Fruit fly (Drosophila melanogaster) whole organism, embryonic: Measurements from ENCODE around the gene Torsin.

Source experiments
- Ada2b ChIP-seq: fragments of 200-800 bp; sonication (Bioruptor generic); IDR thresholded peaks from 2 replicates; pipeline ENCODE4 v1.3.6; 2022; ENCODE audit warnings: missing biosample characterization, missing genetic modification characterization
- Antp ChIP-seq: fragments of 200-800 bp; sonication (Bioruptor generic); optimal IDR thresholded peaks from 3 replicates; lab custom pipeline; 2016; ENCODE audit warnings: missing biosample characterization, missing genetic modification characterization
- Awh ChIP-seq: fragments of 200-800 bp; sonication (Bioruptor generic); IDR thresholded peaks from 2 replicates; pipeline ENCODE4, ENCODE4 v1.3.6; 2022; ENCODE audit warnings: missing biosample characterization, missing genetic modification characterization
- CG10147 ChIP-seq: fragments of 200-800 bp; sonication (Bioruptor generic); optimal IDR thresholded peaks from 2 replicates; lab custom pipeline; 2019; ENCODE audit warnings: missing biosample characterization, mild to moderate bottlenecking, missing genetic modification characterization, moderate library complexity
- CG10959 ChIP-seq: fragments of 200-800 bp; sonication (Bioruptor generic); IDR thresholded peaks from 2 replicates; pipeline ENCODE4 v1.3.6; 2022; ENCODE audit warnings: missing biosample characterization, missing genetic modification characterization
- CG13894 ChIP-seq: fragments of 200-800 bp; sonication (Bioruptor generic); optimal IDR thresholded peaks from 3 replicates; lab custom pipeline; 2018; ENCODE audit warnings: missing biosample characterization, mild to moderate bottlenecking, missing genetic modification characterization, moderate library complexity
- CG1529 ChIP-seq: fragments of 200-800 bp; sonication (Bioruptor generic); optimal IDR thresholded peaks from 3 replicates; lab custom pipeline; 2018; ENCODE audit warnings: missing biosample characterization, missing genetic modification characterization
- CG17829 ChIP-seq: fragments of 200-800 bp; optimal IDR thresholded peaks from 2 replicates; lab custom pipeline; 2019; ENCODE audit warnings: missing biosample characterization, mild to moderate bottlenecking, missing genetic modification characterization, moderate library complexity
- CG2120 ChIP-seq: fragments of 200-800 bp; sonication (Bioruptor generic); optimal IDR thresholded peaks from 3 replicates; lab custom pipeline; 2016; ENCODE audit warnings: missing biosample characterization, missing genetic modification characterization
- CG2678 ChIP-seq: fragments of 200-800 bp; sonication (Bioruptor generic); optimal IDR thresholded peaks from 3 replicates; lab custom pipeline; 2019; ENCODE audit warnings: missing biosample characterization, mild to moderate bottlenecking, missing genetic modification characterization, moderate library complexity
- CG31441 ChIP-seq: fragments of 200-800 bp; sonication (Bioruptor generic); IDR thresholded peaks from 2 replicates; pipeline ENCODE4 v1.3.6; 2022; ENCODE audit warnings: missing biosample characterization, missing genetic modification characterization
- CG34422 ChIP-seq: fragments of 200-800 bp; sonication (Bioruptor generic); IDR thresholded peaks from 3 replicates; pipeline ENCODE4 v1.3.6; 2022; ENCODE audit warnings: missing biosample characterization, missing genetic modification characterization
- CG3995 ChIP-seq: fragments of 200-800 bp; sonication (Bioruptor generic); optimal IDR thresholded peaks from 3 replicates; lab custom pipeline; 2016; ENCODE audit warnings: missing biosample characterization, missing genetic modification characterization
- CG42726 ChIP-seq: fragments of 200-800 bp; sonication (Bioruptor generic); IDR thresholded peaks from 2 replicates; pipeline ENCODE4 v1.3.6; 2022; ENCODE audit warnings: missing biosample characterization, missing genetic modification characterization; ENCODE audit not compliant: partially characterized antibody
- CG6175 ChIP-seq: fragments of 200-800 bp; sonication (Bioruptor generic); IDR thresholded peaks from 3 replicates; pipeline ENCODE4 v1.3.6; 2022; ENCODE audit warnings: missing biosample characterization, missing genetic modification characterization
- CG7556 ChIP-seq: fragments of 200-800 bp; sonication (Bioruptor generic); optimal IDR thresholded peaks from 2 replicates; lab custom pipeline; 2017; ENCODE audit warnings: missing biosample characterization, mild to moderate bottlenecking, missing genetic modification characterization
- CG7928 ChIP-seq: fragments of 200-800 bp; sonication (Bioruptor generic); optimal IDR thresholded peaks from 2 replicates; lab custom pipeline; 2017; ENCODE audit warnings: missing biosample characterization, mild to moderate bottlenecking, missing genetic modification characterization
- CG8281 ChIP-seq: fragments of 200-800 bp; sonication (Bioruptor generic); optimal IDR thresholded peaks from 2 replicates; lab custom pipeline; 2018; ENCODE audit warnings: missing biosample characterization, mild to moderate bottlenecking, missing genetic modification characterization, moderate library complexity
- Dp ChIP-seq: fragments of 200-800 bp; sonication (Bioruptor generic); optimal IDR thresholded peaks from 2 replicates; lab custom pipeline; 2018; ENCODE audit warnings: missing biosample characterization, mild to moderate bottlenecking, missing genetic modification characterization, moderate library complexity
- Drgx ChIP-seq: fragments of 200-800 bp; sonication (Bioruptor generic); IDR thresholded peaks from 2 replicates; pipeline ENCODE4 v1.3.6; 2022; ENCODE audit warnings: missing biosample characterization, missing genetic modification characterization
- E2f2 ChIP-seq: fragments of 200-800 bp; sonication (Bioruptor generic); IDR thresholded peaks from 2 replicates; pipeline ENCODE4 v1.3.6; 2022; ENCODE audit warnings: missing biosample characterization, missing genetic modification characterization
- HLH54F ChIP-seq: fragments of 200-800 bp; sonication (Bioruptor generic); optimal IDR thresholded peaks from 3 replicates; lab custom pipeline; 2016; ENCODE audit warnings: missing biosample characterization, missing genetic modification characterization
- Kr ChIP-seq: fragments of 200-800 bp; sonication (Bioruptor generic); optimal IDR thresholded peaks from 2 replicates; lab custom pipeline; 2017; ENCODE audit warnings: missing biosample characterization, mild to moderate bottlenecking, missing genetic modification characterization
- Med ChIP-seq: fragments of 200-800 bp; sonication (Bioruptor generic); peaks from one replicate; lab custom pipeline; 2016; ENCODE audit warnings: missing biosample characterization, missing genetic modification characterization, mild to moderate bottlenecking, inconsistent platforms, moderate library complexity
- Nf-YB ChIP-seq: fragments of 200-800 bp; sonication (Bioruptor generic); optimal IDR thresholded peaks from 3 replicates; lab custom pipeline; 2019; ENCODE audit warnings: missing biosample characterization, mild to moderate bottlenecking, missing genetic modification characterization, moderate library complexity
- Nf-YC ChIP-seq: fragments of 200-800 bp; optimal IDR thresholded peaks from 3 replicates; lab custom pipeline; 2019; ENCODE audit warnings: missing biosample characterization, mild to moderate bottlenecking, missing genetic modification characterization, moderate library complexity
- Pdp1 ChIP-seq, 2 experiments: fragments of 200-800 bp; sonication (Bioruptor generic); optimal IDR thresholded peaks; 3 replicates each; lab custom pipeline; 2016; ENCODE audit warnings: missing biosample characterization in 2 of 2, missing genetic modification characterization in 2 of 2, mild to moderate bottlenecking in 1 of 2, moderate library complexity in 1 of 2
- Sry-δ ChIP-seq: fragments of 200-800 bp; sonication (Bioruptor generic); optimal IDR thresholded peaks from 2 replicates; lab custom pipeline; 2016; ENCODE audit warnings: missing biosample characterization, missing genetic modification characterization
- abd-A ChIP-seq: fragments of 200-800 bp; sonication (Bioruptor generic); optimal IDR thresholded peaks from 3 replicates; lab custom pipeline; 2019; ENCODE audit warnings: missing biosample characterization, mild to moderate bottlenecking, missing genetic modification characterization, moderate library complexity
- bbx ChIP-seq: fragments of 200-800 bp; sonication (Bioruptor generic); IDR thresholded peaks from 2 replicates; pipeline ENCODE4 v1.3.6; 2022; ENCODE audit warnings: missing biosample characterization, missing genetic modification characterization; ENCODE audit not compliant: partially characterized antibody
- chinmo ChIP-seq: fragments of 200-800 bp; sonication (Bioruptor generic); IDR thresholded peaks from 4 replicates; pipeline ENCODE4 v1.3.6; 2022; ENCODE audit warnings: missing biosample characterization, missing genetic modification characterization; ENCODE audit not compliant: partially characterized antibody
- crol ChIP-seq: fragments of 200-800 bp; sonication (Bioruptor generic); IDR thresholded peaks from 2 replicates; pipeline ENCODE4 v1.3.6; 2022; ENCODE audit warnings: missing biosample characterization, missing genetic modification characterization
- cwo ChIP-seq: fragments of 200-800 bp; sonication (Bioruptor generic); optimal IDR thresholded peaks from 3 replicates; lab custom pipeline; 2017; ENCODE audit warnings: missing biosample characterization, missing genetic modification characterization, mild to moderate bottlenecking, moderate library complexity, missing genetic modification reagents
- gcm ChIP-seq: fragments of 200-800 bp; sonication (Bioruptor generic); optimal IDR thresholded peaks from 2 replicates; lab custom pipeline; 2019; ENCODE audit warnings: missing biosample characterization, mild to moderate bottlenecking, missing genetic modification characterization, moderate library complexity
- hkb ChIP-seq, 2 experiments: fragments of 200-800 bp in 1 of 2; fragments of >200 bp in 1 of 2; sonication (Bioruptor generic) in 1 of 2; IDR thresholded peaks in 1 of 2; optimal IDR thresholded peaks in 1 of 2; 2 replicates each; pipeline versions ENCODE4 v1.3.6 to Lab custom; 2017 to 2022; ENCODE audit warnings: missing biosample characterization in 1 of 2, missing genetic modification characterization in 1 of 2
- kay ChIP-seq: fragments of 200-800 bp; sonication (Bioruptor generic); optimal IDR thresholded peaks from 2 replicates; lab custom pipeline; 2016; ENCODE audit warnings: missing biosample characterization, missing genetic modification characterization
- nmo ChIP-seq: fragments of 200-800 bp; sonication (Bioruptor generic); optimal IDR thresholded peaks from 2 replicates; lab custom pipeline; 2018; ENCODE audit warnings: missing biosample characterization, mild to moderate bottlenecking, missing genetic modification characterization, moderate library complexity
- nom ChIP-seq: fragments of 200-800 bp; sonication (Bioruptor generic); optimal IDR thresholded peaks from 2 replicates; lab custom pipeline; 2017; ENCODE audit warnings: missing biosample characterization, missing genetic modification characterization, mild to moderate bottlenecking, moderate library complexity, missing genetic modification reagents
- oc ChIP-seq: fragments of 200-800 bp; sonication (Bioruptor generic); optimal IDR thresholded peaks from 2 replicates; lab custom pipeline; 2018; ENCODE audit warnings: missing biosample characterization, mild to moderate bottlenecking, missing genetic modification characterization, moderate library complexity
- row ChIP-seq: fragments of 200-800 bp; sonication (Bioruptor generic); IDR thresholded peaks from 3 replicates; pipeline ENCODE4 v1.3.6; 2022; ENCODE audit warnings: missing biosample characterization, missing genetic modification characterization
- sd ChIP-seq: fragments of 200-800 bp; sonication (Bioruptor generic); optimal IDR thresholded peaks from 3 replicates; lab custom pipeline; 2018; ENCODE audit warnings: missing biosample characterization, mild to moderate bottlenecking, missing genetic modification characterization, moderate library complexity
- slp2 ChIP-seq: fragments of 200-800 bp; sonication (Bioruptor generic); optimal IDR thresholded peaks from 2 replicates; lab custom pipeline; 2016; ENCODE audit warnings: missing biosample characterization, missing genetic modification characterization
- sqz ChIP-seq: fragments of 200-800 bp; sonication (Bioruptor generic); optimal IDR thresholded peaks from 3 replicates; lab custom pipeline; 2018; ENCODE audit warnings: missing biosample characterization, mild to moderate bottlenecking, missing genetic modification characterization
- tap ChIP-seq: fragments of 200-800 bp; optimal IDR thresholded peaks from 3 replicates; lab custom pipeline; 2019; ENCODE audit warnings: missing biosample characterization, mild to moderate bottlenecking, missing genetic modification characterization, moderate library complexity
- vvl ChIP-seq: fragments of 200-800 bp; sonication (Bioruptor generic); IDR thresholded peaks from 2 replicates; pipeline ENCODE4 v1.3.6; 2022; ENCODE audit warnings: missing biosample characterization, missing genetic modification characterization
- wek ChIP-seq: fragments of 200-800 bp; sonication (Bioruptor generic); optimal IDR thresholded peaks from 3 replicates; lab custom pipeline; 2018; ENCODE audit warnings: missing biosample characterization, mild to moderate bottlenecking, missing genetic modification characterization, moderate library complexity
- zf30C ChIP-seq: fragments of 200-800 bp; sonication (Bioruptor generic); optimal IDR thresholded peaks from 3 replicates; lab custom pipeline; 2018; ENCODE audit warnings: missing biosample characterization, mild to moderate bottlenecking, missing genetic modification characterization

Gene Torsin

DNA sequence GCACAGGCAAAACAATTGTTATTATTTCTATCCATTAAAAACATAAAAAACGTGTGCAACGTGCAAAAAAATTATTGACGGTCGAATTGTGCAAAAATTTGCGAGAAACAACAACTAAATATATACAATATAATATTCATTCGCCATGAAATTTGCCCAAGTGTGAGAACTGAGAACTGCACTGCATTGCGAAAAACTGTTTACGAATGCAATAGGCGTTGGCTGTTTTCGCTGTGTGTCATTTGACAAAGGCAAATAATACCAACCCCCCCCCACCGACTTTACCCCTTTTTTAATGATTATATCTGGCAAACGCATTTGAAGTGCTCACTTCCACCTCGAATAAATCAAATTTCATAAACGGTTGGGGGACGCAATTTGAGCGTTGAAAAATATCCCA lies 25.2 kb upstream of the Torsin start:
- TF ChIP-seq crol (GFP tag; lab: Robert Waterston, UW), result 0 out of 2 replicates have a peak, but pooled peaks have one; percentile 7
- TF ChIP-seq Kr (GFP tag; lab: Kevin White, UChicago), result no peak
- no peak for TF ChIP-seq CG10959 (GFP tag; lab: Robert Waterston, UW)
- TF ChIP-seq CG2120 (GFP tag; lab: Kevin White, UChicago), result no peak
- TF ChIP-seq CG8281 (tag; lab: Kevin White, UChicago), result no peak
- TF ChIP-seq tap (tag; lab: Kevin White, UChicago), result no peak
- TF ChIP-seq CG7556 (GFP tag; lab: Kevin White, UChicago), result no peak
- peak; percentile 15 for TF ChIP-seq Med (GFP tag; lab: Kevin White, UChicago)

DNA sequence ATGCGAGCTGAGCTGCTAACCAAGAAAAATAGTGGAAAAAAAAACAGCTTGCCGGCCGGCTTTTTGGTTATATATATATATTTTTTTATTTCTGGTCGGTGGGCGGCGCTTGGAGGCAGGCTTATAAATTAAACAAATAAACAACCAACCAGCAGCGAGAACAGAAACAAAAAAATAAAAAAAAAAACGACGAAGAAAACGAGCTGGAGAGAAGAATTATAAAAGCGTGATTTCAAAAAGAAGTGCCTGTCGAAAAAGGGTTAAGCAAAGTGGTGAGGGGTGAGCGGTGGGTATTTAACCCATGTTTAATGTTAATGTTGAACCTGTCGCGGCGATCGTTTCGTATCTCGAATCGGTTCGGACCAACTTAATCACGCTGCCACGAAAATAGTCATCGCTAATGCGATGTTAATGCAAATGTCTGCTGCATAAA lies 21.4 kb upstream of the Torsin start:
- no peak for TF ChIP-seq CG7928 (GFP tag; lab: Kevin White, UChicago)
- peak; percentile 61 for TF ChIP-seq nom (GFP tag; lab: Kevin White, UChicago)
- peak; percentile 79 for TF ChIP-seq vvl
- peak; percentile 14 for TF ChIP-seq oc (tag; lab: Kevin White, UChicago)
- peak; percentile 34 for TF ChIP-seq CG13894 (tag; lab: Kevin White, UChicago)
- TF ChIP-seq CG42726 (GFP tag; lab: Robert Waterston, UW), result no peak
- no peak for TF ChIP-seq kay (GFP tag; lab: Kevin White, UChicago)
- TF ChIP-seq CG34422 (GFP tag; lab: Robert Waterston, UW), result peak; percentile 64; the same call in 1 of the 3 replicates
- TF ChIP-seq Awh, result peak; percentile 65
- peak; percentile 20 for TF ChIP-seq sd (tag; lab: Kevin White, UChicago)
- peak; percentile 26 for TF ChIP-seq cwo
- TF ChIP-seq CG3995 (GFP tag; lab: Kevin White, UChicago), result peak; percentile 87
- peak; percentile 60 for TF ChIP-seq Nf-YB (GFP tag; lab: Kevin White, UChicago)
- TF ChIP-seq sqz (GFP tag; lab: Kevin White, UChicago), result peak; percentile 75
- TF ChIP-seq Med (GFP tag; lab: Kevin White, UChicago), result peak; percentile 19
- 0 out of 4 replicates have a peak, but pooled peaks have one; percentile 62 for TF ChIP-seq chinmo (GFP tag; lab: Robert Waterston, UW)
- TF ChIP-seq CG1529, result no peak
- TF ChIP-seq Nf-YC (tag; lab: Kevin White, UChicago), result peak; percentile 68
- no peak for TF ChIP-seq Sry-δ (GFP tag; lab: Kevin White, UChicago)
- TF ChIP-seq abd-A (tag; lab: Kevin White, UChicago), result peak; percentile 98
- no peak for TF ChIP-seq CG2678 (tag; lab: Kevin White, UChicago)
- 0 out of 3 replicates have a peak, but pooled peaks have one; percentile 17 for TF ChIP-seq CG6175 (GFP tag; lab: Robert Waterston, UW)
- TF ChIP-seq, all 482 proteins: peak for 16

dm6 chrX:4669438-4669837 lies 19.6 kb upstream of the Torsin start:
- TF ChIP-seq hkb (optimal IDR thresholded peaks at IDR 0.05; lab: Kevin White, UChicago), result no peak
- 0 out of 2 replicates have a peak, but pooled peaks have one; percentile 22 for TF ChIP-seq hkb (GFP tag; IDR thresholded peaks at IDR 0.05; lab: Robert Waterston, UW)
- TF ChIP-seq CG17829 (tag; lab: Kevin White, UChicago), result no peak
- no peak for TF ChIP-seq HLH54F (GFP tag; lab: Kevin White, UChicago)
- no peak for TF ChIP-seq bbx
- TF ChIP-seq Drgx (GFP tag; lab: Robert Waterston, UW), result peak; percentile 32; the same call in 1 of the 2 replicates
- TF ChIP-seq gcm (GFP tag; lab: Kevin White, UChicago), result peak; percentile 45
- peak; percentile 1 for TF ChIP-seq Antp (GFP tag; lab: Kevin White, UChicago)
- TF ChIP-seq nmo (GFP tag; lab: Kevin White, UChicago), result no peak
- TF ChIP-seq row (GFP tag; lab: Robert Waterston, UW), result peak; percentile 35; the same call in 2 of the 3 replicates
- TF ChIP-seq Dp (GFP tag; lab: Kevin White, UChicago), result no peak
- TF ChIP-seq wek (GFP tag; lab: Kevin White, UChicago), result no peak
- peak; percentile 17 for TF ChIP-seq zf30C (GFP tag; lab: Kevin White, UChicago)
- no peak for TF ChIP-seq slp2 (GFP tag; lab: Kevin White, UChicago)
- no peak for TF ChIP-seq CG31441 (GFP tag; lab: Robert Waterston, UW)
- peak in 1 of 2 experiments; percentile 77 for TF ChIP-seq Pdp1 (GFP tag; optimal IDR thresholded peaks at IDR 0.05; lab: Kevin White, UChicago)
- no peak for TF ChIP-seq CG10147 (GFP tag; lab: Kevin White, UChicago)
- 0 out of 2 replicates have a peak, but pooled peaks have one; percentile 7 for TF ChIP-seq E2f2
- no peak for TF ChIP-seq Ada2b (GFP tag; lab: Robert Waterston, UW)
- peak; percentile 71 for TF ChIP-seq crol (GFP tag; lab: Robert Waterston, UW)
